Worm (Caenorhabditis elegans) whole organism, L3 larva: ENCODE data around the gene F14H3.15.

Experiments used
- R02D3.7 ChIP-seq: fragments of 150-350 bp; optimal IDR thresholded peaks from 2 replicates; lab custom pipeline; 2014; ENCODE audit warnings: missing biosample characterization, missing genetic modification characterization
- aly-2 ChIP-seq: fragments of 150-350 bp; optimal IDR thresholded peaks from 2 replicates; lab custom pipeline; 2014; ENCODE audit warnings: missing biosample characterization, missing genetic modification characterization
- daf-12 ChIP-seq: fragments of 150-350 bp; optimal IDR thresholded peaks from 2 replicates; lab custom pipeline; 2014; ENCODE audit warnings: missing biosample characterization, missing genetic modification reagents, missing genetic modification characterization
- egl-27 ChIP-seq: sonication (generic microtip); optimal IDR thresholded peaks from 4 replicates; lab custom pipeline; 2017; ENCODE audit warnings: missing biosample characterization, missing genetic modification reagents, missing genetic modification characterization
- elt-1 ChIP-seq: fragments of 150-350 bp; optimal IDR thresholded peaks from 2 replicates; lab custom pipeline; 2014; ENCODE audit warnings: missing biosample characterization, missing genetic modification characterization
- mdl-1 ChIP-seq: fragments of 150-350 bp; optimal IDR thresholded peaks from 2 replicates; lab custom pipeline; 2014; ENCODE audit warnings: missing biosample characterization, missing genetic modification characterization
- nhr-11 ChIP-seq: fragments of 150-350 bp; optimal IDR thresholded peaks from 2 replicates; lab custom pipeline; 2014; ENCODE audit warnings: missing biosample characterization, missing genetic modification characterization
- nhr-67 ChIP-seq: fragments of 150-350 bp; optimal IDR thresholded peaks from 2 replicates; lab custom pipeline; 2014; ENCODE audit warnings: missing biosample characterization, missing genetic modification characterization
- nhr-77 ChIP-seq: fragments of 150-350 bp; optimal IDR thresholded peaks from 2 replicates; lab custom pipeline; 2014; ENCODE audit warnings: missing biosample characterization, missing genetic modification characterization
- pqm-1 ChIP-seq: fragments of 150-350 bp; optimal IDR thresholded peaks from 2 replicates; lab custom pipeline; 2017; ENCODE audit warnings: missing biosample characterization, missing genetic modification characterization, inconsistent platforms
- snpc-4 ChIP-seq: fragments of 150-350 bp; optimal IDR thresholded peaks from 2 replicates; lab custom pipeline; 2014; ENCODE audit warnings: missing biosample characterization, missing genetic modification characterization
- unc-62 ChIP-seq: fragments of 150-350 bp; sonication (generic microtip); optimal IDR thresholded peaks from 4 replicates; lab custom pipeline; 2014; ENCODE audit warnings: missing biosample characterization, missing genetic modification reagents, missing genetic modification characterization
- zag-1 ChIP-seq: fragments of 150-350 bp; optimal IDR thresholded peaks from 2 replicates; lab custom pipeline; 2014; ENCODE audit warnings: missing biosample characterization, missing genetic modification characterization
- ztf-11 ChIP-seq: fragments of 150-350 bp; optimal IDR thresholded peaks from 2 replicates; lab custom pipeline; 2014; ENCODE audit warnings: missing biosample characterization, missing genetic modification characterization

DNA sequence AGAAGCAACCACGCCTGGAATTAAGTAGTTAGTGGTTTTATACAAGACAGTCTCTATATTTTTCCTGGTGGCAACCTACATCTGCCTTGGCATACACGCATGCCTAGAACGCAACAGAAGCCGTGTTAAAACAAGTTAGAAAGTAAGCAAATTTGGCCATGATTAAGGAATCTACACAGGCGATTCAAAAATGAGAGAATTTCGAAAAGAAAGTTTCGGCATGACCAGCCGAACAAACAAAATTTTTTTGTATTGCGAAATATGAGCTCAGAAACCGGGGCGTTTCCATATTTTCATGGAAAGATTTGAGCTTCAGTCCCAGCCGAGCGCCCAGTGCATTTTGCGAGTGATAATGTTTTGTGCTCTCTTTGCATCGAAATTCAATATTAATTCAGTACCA, at the start of gene F14H3.15:
- TF ChIP-seq daf-12 (tag; lab: Kevin White, UChicago), result no peak
- no peak for TF ChIP-seq egl-27 (tag; lab: Kevin White, UChicago)
- no peak for TF ChIP-seq unc-62 (GFP tag; lab: Kevin White, UChicago)
- TF ChIP-seq pqm-1, result no peak
- TF ChIP-seq R02D3.7 (tag; lab: Kevin White, UChicago), result no peak
- no peak for TF ChIP-seq nhr-77 (tag; lab: Kevin White, UChicago)
- TF ChIP-seq nhr-67 (tag; lab: Kevin White, UChicago), result no peak
- no peak for TF ChIP-seq snpc-4
- no peak for TF ChIP-seq aly-2 (tag; lab: Kevin White, UChicago)
- no peak for TF ChIP-seq nhr-11 (tag; lab: Kevin White, UChicago)
- TF ChIP-seq elt-1 (tag; lab: Kevin White, UChicago), result no peak
- no peak for TF ChIP-seq zag-1 (tag; lab: Kevin White, UChicago)
- no peak for TF ChIP-seq mdl-1
- TF ChIP-seq ztf-11, result no peak
